Fruit fly (Drosophila melanogaster) whole organism, embryonic: Measurements from ENCODE around the gene eIF4E6.

Experiments used
- Adf1 ChIP-seq: fragments of 200-800 bp; sonication (Bioruptor generic); IDR thresholded peaks from 2 replicates; pipeline ENCODE4 v1.3.6; 2022; ENCODE audit warnings: missing biosample characterization, missing genetic modification characterization
- Antp ChIP-seq: fragments of 200-800 bp; sonication (Bioruptor generic); optimal IDR thresholded peaks from 3 replicates; lab custom pipeline; 2016; ENCODE audit warnings: missing biosample characterization, missing genetic modification characterization
- Bdp1 ChIP-seq: fragments of 200-800 bp; sonication (Bioruptor generic); optimal IDR thresholded peaks from 3 replicates; lab custom pipeline; 2016; ENCODE audit warnings: missing biosample characterization, missing genetic modification characterization
- CG12071 ChIP-seq: fragments of 200-800 bp; sonication (Bioruptor generic); optimal IDR thresholded peaks from 3 replicates; lab custom pipeline; 2018; ENCODE audit warnings: missing biosample characterization, mild to moderate bottlenecking, missing genetic modification characterization
- CG12104 ChIP-seq: fragments of 200-800 bp; sonication (Bioruptor generic); optimal IDR thresholded peaks from 3 replicates; lab custom pipeline; 2016; ENCODE audit warnings: missing biosample characterization, missing genetic modification characterization
- CG12769 ChIP-seq: fragments of 200-800 bp; sonication (Bioruptor generic); optimal IDR thresholded peaks from 2 replicates; lab custom pipeline; 2019; ENCODE audit warnings: missing biosample characterization, mild to moderate bottlenecking, missing genetic modification characterization, moderate library complexity
- CG14667 ChIP-seq: fragments of 200-800 bp; sonication (Bioruptor generic); IDR thresholded peaks from 2 replicates; pipeline ENCODE4 v1.3.6; 2022; ENCODE audit warnings: missing biosample characterization, missing genetic modification characterization
- CG15011 ChIP-seq: fragments of 200-800 bp; sonication (Bioruptor generic); optimal IDR thresholded peaks from 3 replicates; lab custom pipeline; 2018; ENCODE audit warnings: missing biosample characterization, mild to moderate bottlenecking, missing genetic modification characterization
- CG1602 ChIP-seq: fragments of 200-800 bp; sonication (Bioruptor generic); optimal IDR thresholded peaks from 3 replicates; lab custom pipeline; 2016; ENCODE audit warnings: missing biosample characterization, missing genetic modification characterization
- CG1603 ChIP-seq: fragments of 200-800 bp; sonication (Bioruptor generic); optimal IDR thresholded peaks from 2 replicates; lab custom pipeline; 2019; ENCODE audit warnings: missing biosample characterization, mild to moderate bottlenecking, missing genetic modification characterization, moderate library complexity
- CG17359 ChIP-seq: fragments of 200-800 bp; sonication (Bioruptor generic); optimal IDR thresholded peaks from 3 replicates; lab custom pipeline; 2018; ENCODE audit warnings: missing biosample characterization, mild to moderate bottlenecking, missing genetic modification characterization, moderate library complexity
- CG17568 ChIP-seq: fragments of 200-800 bp; sonication (Bioruptor generic); optimal IDR thresholded peaks from 2 replicates; lab custom pipeline; 2018; ENCODE audit warnings: missing biosample characterization, mild to moderate bottlenecking, missing genetic modification characterization, moderate library complexity
- CG2120 ChIP-seq: fragments of 200-800 bp; sonication (Bioruptor generic); optimal IDR thresholded peaks from 3 replicates; lab custom pipeline; 2016; ENCODE audit warnings: missing biosample characterization, missing genetic modification characterization
- CG2889 ChIP-seq: fragments of 200-800 bp; sonication (Bioruptor generic); IDR thresholded peaks from 3 replicates; pipeline ENCODE4 v1.3.6; 2022; ENCODE audit warnings: missing biosample characterization, missing genetic modification characterization
- CG43689 ChIP-seq: fragments of 200-800 bp; sonication (Bioruptor generic); IDR thresholded peaks from 2 replicates; pipeline ENCODE4 v1.3.6; 2022; ENCODE audit warnings: missing biosample characterization, missing genetic modification characterization
- CG6175 ChIP-seq: fragments of 200-800 bp; sonication (Bioruptor generic); IDR thresholded peaks from 3 replicates; pipeline ENCODE4 v1.3.6; 2022; ENCODE audit warnings: missing biosample characterization, missing genetic modification characterization
- CG6254 ChIP-seq: fragments of 200-800 bp; sonication (Bioruptor generic); optimal IDR thresholded peaks from 3 replicates; lab custom pipeline; 2017; ENCODE audit warnings: mild to moderate bottlenecking, missing biosample characterization, missing genetic modification reagents, missing genetic modification characterization
- CG6813 ChIP-seq: fragments of 200-800 bp; sonication (Bioruptor generic); optimal IDR thresholded peaks from 2 replicates; lab custom pipeline; 2017; ENCODE audit warnings: missing biosample characterization, missing genetic modification characterization, mild to moderate bottlenecking, moderate library complexity, missing genetic modification reagents
- CG7271 ChIP-seq: fragments of 200-800 bp; sonication (Bioruptor generic); optimal IDR thresholded peaks from 2 replicates; lab custom pipeline; 2018; ENCODE audit warnings: missing biosample characterization, mild to moderate bottlenecking, missing genetic modification characterization, moderate library complexity
- CG7357 ChIP-seq: fragments of 200-800 bp; sonication (Bioruptor generic); IDR thresholded peaks from 3 replicates; pipeline ENCODE4 v1.3.6; 2022; ENCODE audit warnings: missing biosample characterization, missing genetic modification characterization
- CG7786 ChIP-seq: fragments of 200-800 bp; sonication (Bioruptor generic); optimal IDR thresholded peaks from 2 replicates; lab custom pipeline; 2016; ENCODE audit warnings: missing biosample characterization, missing genetic modification characterization
- CG7839 ChIP-seq: fragments of 200-800 bp; sonication (Bioruptor generic); optimal IDR thresholded peaks from 3 replicates; lab custom pipeline; 2018; ENCODE audit warnings: missing biosample characterization, mild to moderate bottlenecking, missing genetic modification characterization, moderate library complexity
- CG9215 ChIP-seq: fragments of 200-800 bp; sonication (Bioruptor generic); IDR thresholded peaks from 2 replicates; pipeline ENCODE4 v1.3.6; 2022; ENCODE audit warnings: missing biosample characterization, missing genetic modification characterization
- CTCF ChIP-seq: fragments of 200-800 bp; sonication (Bioruptor generic); optimal IDR thresholded peaks from 2 replicates; lab custom pipeline; 2017; ENCODE audit warnings: missing biosample characterization, mild to moderate bottlenecking, missing genetic modification characterization, moderate library complexity
- Dbx ChIP-seq: fragments of 200-800 bp; sonication (Bioruptor generic); IDR thresholded peaks from 3 replicates; pipeline ENCODE4 v1.3.6; 2022; ENCODE audit warnings: missing biosample characterization, missing genetic modification characterization
- Drgx ChIP-seq: fragments of 200-800 bp; sonication (Bioruptor generic); IDR thresholded peaks from 2 replicates; pipeline ENCODE4 v1.3.6; 2022; ENCODE audit warnings: missing biosample characterization, missing genetic modification characterization
- Gsc ChIP-seq: fragments of 200-800 bp; sonication (Bioruptor generic); IDR thresholded peaks from 2 replicates; pipeline ENCODE4 v1.3.6; 2022; ENCODE audit warnings: missing biosample characterization, missing genetic modification characterization
- Hand ChIP-seq: fragments of 200-800 bp; sonication (Bioruptor generic); optimal IDR thresholded peaks from 2 replicates; lab custom pipeline; 2017; ENCODE audit warnings: mild to moderate bottlenecking, missing biosample characterization, missing genetic modification reagents, missing genetic modification characterization
- Myb ChIP-seq: fragments of 200-800 bp; sonication (Bioruptor generic); optimal IDR thresholded peaks from 2 replicates; lab custom pipeline; 2016; ENCODE audit warnings: missing biosample characterization, missing genetic modification characterization
- NFAT ChIP-seq: fragments of 200-800 bp; sonication (Bioruptor generic); IDR thresholded peaks from 2 replicates; pipeline ENCODE4 v1.3.6; 2022; ENCODE audit warnings: missing biosample characterization, missing genetic modification characterization
- PHDP ChIP-seq: fragments of 200-800 bp; sonication (Bioruptor generic); optimal IDR thresholded peaks from 3 replicates; lab custom pipeline; 2018; ENCODE audit warnings: missing biosample characterization, mild to moderate bottlenecking, missing genetic modification characterization, moderate library complexity
- Ptx1 ChIP-seq: fragments of 200-800 bp; sonication (Bioruptor generic); IDR thresholded peaks from 2 replicates; pipeline ENCODE4 v1.3.6; 2022; ENCODE audit warnings: missing biosample characterization, missing genetic modification characterization
- Rx ChIP-seq: fragments of 200-800 bp; sonication (Bioruptor generic); IDR thresholded peaks from 2 replicates; pipeline ENCODE4 v1.3.6; 2022; ENCODE audit warnings: missing biosample characterization, missing genetic modification characterization
- Spps ChIP-seq: fragments of 200-800 bp; sonication (Bioruptor generic); optimal IDR thresholded peaks from 2 replicates; lab custom pipeline; 2018; ENCODE audit warnings: missing biosample characterization, mild to moderate bottlenecking, missing genetic modification characterization
- ase ChIP-seq: fragments of 200-800 bp; sonication (Bioruptor generic); IDR thresholded peaks from 3 replicates; pipeline ENCODE4 v1.3.6; 2022; ENCODE audit warnings: missing biosample characterization, missing genetic modification characterization
- cwo ChIP-seq: fragments of 200-800 bp; sonication (Bioruptor generic); optimal IDR thresholded peaks from 3 replicates; lab custom pipeline; 2017; ENCODE audit warnings: missing biosample characterization, missing genetic modification characterization, mild to moderate bottlenecking, moderate library complexity, missing genetic modification reagents
- dati ChIP-seq: fragments of 200-800 bp; sonication (Bioruptor generic); IDR thresholded peaks from 2 replicates; pipeline ENCODE4 v1.3.6; 2022; ENCODE audit warnings: missing biosample characterization, missing genetic modification characterization
- disco-r ChIP-seq: fragments of 200-800 bp; sonication (Bioruptor generic); optimal IDR thresholded peaks from 2 replicates; lab custom pipeline; 2016; ENCODE audit warnings: missing biosample characterization, missing genetic modification characterization
- dmrt11E ChIP-seq: fragments of 200-800 bp; sonication (Bioruptor generic); optimal IDR thresholded peaks from 3 replicates; lab custom pipeline; 2018; ENCODE audit warnings: missing biosample characterization, mild to moderate bottlenecking, missing genetic modification characterization, moderate library complexity
- gro ChIP-seq: fragments of 200-800 bp; sonication (Bioruptor generic); optimal IDR thresholded peaks from 2 replicates; lab custom pipeline; 2016; ENCODE audit warnings: missing biosample characterization, missing genetic modification characterization
- gsb-n ChIP-seq: fragments of 200-800 bp; sonication (Bioruptor generic); optimal IDR thresholded peaks from 3 replicates; lab custom pipeline; 2018; ENCODE audit warnings: missing biosample characterization, mild to moderate bottlenecking, missing genetic modification characterization
- ken ChIP-seq: fragments of 200-800 bp; sonication (Bioruptor generic); IDR thresholded peaks from 3 replicates; pipeline ENCODE4 v1.3.6; 2022; ENCODE audit warnings: missing biosample characterization, missing genetic modification characterization
- klu ChIP-seq: fragments of 200-800 bp; sonication (Bioruptor generic); IDR thresholded peaks from 2 replicates; pipeline ENCODE4 v1.3.6; 2022; ENCODE audit warnings: missing biosample characterization, missing genetic modification characterization
- lov ChIP-seq, 2 experiments: fragments of 200-800 bp in 1 of 2; fragments of >200 bp in 1 of 2; sonication (Bioruptor generic) in 1 of 2; IDR thresholded peaks in 1 of 2; optimal IDR thresholded peaks in 1 of 2; 2 replicates in 1 of 2; 3 replicates in 1 of 2; pipeline versions ENCODE4 v1.3.6 to Lab custom; 2017 to 2022; ENCODE audit warnings: missing biosample characterization in 1 of 2, missing genetic modification characterization in 1 of 2
- phol ChIP-seq: fragments of 200-800 bp; sonication (Bioruptor generic); optimal IDR thresholded peaks from 3 replicates; lab custom pipeline; 2018; ENCODE audit warnings: missing biosample characterization, mild to moderate bottlenecking, missing genetic modification characterization, moderate library complexity
- pita ChIP-seq: fragments of 200-800 bp; sonication (Bioruptor generic); optimal IDR thresholded peaks from 2 replicates; lab custom pipeline; 2017; ENCODE audit warnings: missing biosample characterization, mild to moderate bottlenecking, missing genetic modification characterization
- rib ChIP-seq: fragments of 200-800 bp; sonication (Bioruptor generic); IDR thresholded peaks from 2 replicates; pipeline ENCODE4 v1.3.6; 2022; ENCODE audit warnings: missing biosample characterization, missing genetic modification characterization
- schlank ChIP-seq: fragments of 200-800 bp; sonication (Bioruptor generic); optimal IDR thresholded peaks from 2 replicates; lab custom pipeline; 2018; ENCODE audit warnings: missing biosample characterization, mild to moderate bottlenecking, missing genetic modification characterization
- sens-2 ChIP-seq: fragments of 200-800 bp; sonication (Bioruptor generic); IDR thresholded peaks from 2 replicates; pipeline ENCODE4 v1.3.6; 2022; ENCODE audit warnings: missing biosample characterization, missing genetic modification characterization
- wdn ChIP-seq: fragments of 200-800 bp; sonication (Bioruptor generic); IDR thresholded peaks from 2 replicates; pipeline ENCODE4 v1.3.6; 2022; ENCODE audit warnings: missing biosample characterization, missing genetic modification characterization

The eIF4E6 gene

dm6 chr3R:29068430-29069207 lies 41.6 kb upstream of the eIF4E6 start (continued):
- TF ChIP-seq CG12104 (no peak), NFAT (GFP tag; lab: Robert Waterston, UW) (no peak), schlank (tag; lab: Kevin White, UChicago) (peak; percentile 38), dati (no peak), CG6254 (no peak), Bdp1 (GFP tag; lab: Kevin White, UChicago) (peak; percentile 1), Ptx1 (GFP tag; lab: Robert Waterston, UW) (0 out of 2 replicates have a peak, but pooled peaks have one; percentile 38), Dbx (peak; percentile 74), phol (tag; lab: Kevin White, UChicago) (peak; percentile 39), CG17568 (GFP tag; lab: Kevin White, UChicago) (no peak), CG17359 (tag; lab: Kevin White, UChicago) (peak; percentile 32), klu (GFP tag; lab: Robert Waterston, UW) (no peak), CTCF (GFP tag; lab: Kevin White, UChicago) (no peak), gro (GFP tag; lab: Kevin White, UChicago) (peak; percentile 28), wdn (GFP tag; lab: Robert Waterston, UW) (no peak), Spps (tag; lab: Kevin White, UChicago) (no peak), CG14667 (peak; percentile 8; the same call in 1 of the 2 replicates), CG1602 (GFP tag; lab: Kevin White, UChicago) (no peak), CG6175 (GFP tag; lab: Robert Waterston, UW) (no peak), Rx (GFP tag; lab: Robert Waterston, UW) (no peak), CG2889 (GFP tag; lab: Robert Waterston, UW) (no peak), lov (optimal IDR thresholded peaks at IDR 0.05; lab: Kevin White, UChicago) (no peak), lov (GFP tag; IDR thresholded peaks at IDR 0.05; lab: Robert Waterston, UW) (no peak), pita (GFP tag; lab: Kevin White, UChicago) (no peak), CG2120 (GFP tag; lab: Kevin White, UChicago) (peak; percentile 69), CG9215 (GFP tag; lab: Robert Waterston, UW) (peak; percentile 31; the same call in 1 of the 2 replicates), ken (GFP tag; lab: Robert Waterston, UW) (no peak), sens-2 (no peak), Drgx (GFP tag; lab: Robert Waterston, UW) (no peak), CG7357 (peak; percentile 29; the same call in 1 of the 3 replicates), rib (GFP tag; lab: Robert Waterston, UW) (no peak), CG7786 (GFP tag; lab: Kevin White, UChicago) (no peak), CG7839 (tag; lab: Kevin White, UChicago) (peak; percentile 59), CG43689 (GFP tag; lab: Robert Waterston, UW) (no peak), CG6813 (GFP tag; lab: Kevin White, UChicago) (peak; percentile 38), Hand (GFP tag; lab: Kevin White, UChicago) (peak; percentile 22), Antp (GFP tag; lab: Kevin White, UChicago) (peak; percentile 19), CG1603 (tag; lab: Kevin White, UChicago) (peak; percentile 61), gsb-n (no peak), Adf1 (GFP tag; lab: Robert Waterston, UW) (no peak), CG15011 (GFP tag; lab: Kevin White, UChicago) (peak; percentile 26), cwo (GFP tag; lab: Kevin White, UChicago) (peak; percentile 36), disco-r (GFP tag; lab: Kevin White, UChicago) (no peak), Gsc (no peak), dmrt11E (tag; lab: Kevin White, UChicago) (peak; percentile 24), ase (GFP tag; lab: Robert Waterston, UW) (no peak), PHDP (tag; lab: Kevin White, UChicago) (peak; percentile 39), CG12071 (GFP tag; lab: Kevin White, UChicago) (peak; percentile 31), CG12769 (tag; lab: Kevin White, UChicago) (peak; percentile 80), CG7271 (tag; lab: Kevin White, UChicago) (no peak), Myb (GFP tag; lab: Kevin White, UChicago) (peak; percentile 29)
